Fruit fly (Drosophila melanogaster) whole organism, embryonic: Measurements from ENCODE around the gene Schip1.

Experiments used
- CG10209 ChIP-seq: fragments of 200-800 bp; sonication (Bioruptor generic); optimal IDR thresholded peaks from 3 replicates; lab custom pipeline; 2017; ENCODE audit warnings: missing biosample characterization, mild to moderate bottlenecking, missing genetic modification characterization, missing genetic modification reagents
- CG11695 ChIP-seq: fragments of 200-800 bp; sonication (Bioruptor generic); IDR thresholded peaks from 3 replicates; pipeline ENCODE4 v1.3.6; 2022; ENCODE audit warnings: missing biosample characterization, missing genetic modification characterization
- CG12219 ChIP-seq: fragments of 200-800 bp; sonication (Bioruptor generic); optimal IDR thresholded peaks from 3 replicates; lab custom pipeline; 2018; ENCODE audit warnings: missing biosample characterization, mild to moderate bottlenecking, missing genetic modification characterization
- CG12744 ChIP-seq: fragments of 200-800 bp; sonication (Bioruptor generic); optimal IDR thresholded peaks from 2 replicates; lab custom pipeline; 2016; ENCODE audit warnings: missing biosample characterization, missing genetic modification characterization
- CG13287 ChIP-seq: fragments of 200-800 bp; sonication (Bioruptor generic); IDR thresholded peaks from 2 replicates; pipeline ENCODE4 v1.3.6; 2022; ENCODE audit warnings: missing biosample characterization, missing genetic modification characterization; ENCODE audit not compliant: partially characterized antibody
- CG14667 ChIP-seq: fragments of 200-800 bp; sonication (Bioruptor generic); IDR thresholded peaks from 2 replicates; pipeline ENCODE4 v1.3.6; 2022; ENCODE audit warnings: missing biosample characterization, missing genetic modification characterization
- CG15011 ChIP-seq: fragments of 200-800 bp; sonication (Bioruptor generic); optimal IDR thresholded peaks from 3 replicates; lab custom pipeline; 2018; ENCODE audit warnings: missing biosample characterization, mild to moderate bottlenecking, missing genetic modification characterization
- CG17385 ChIP-seq: fragments of 200-800 bp; sonication (Bioruptor generic); optimal IDR thresholded peaks from 3 replicates; lab custom pipeline; 2018; ENCODE audit warnings: missing biosample characterization, mild to moderate bottlenecking, missing genetic modification characterization
- CG17829 ChIP-seq: fragments of 200-800 bp; optimal IDR thresholded peaks from 2 replicates; lab custom pipeline; 2019; ENCODE audit warnings: missing biosample characterization, mild to moderate bottlenecking, missing genetic modification characterization, moderate library complexity
- CG18262 ChIP-seq: fragments of 200-800 bp; optimal IDR thresholded peaks from 3 replicates; lab custom pipeline; 2019; ENCODE audit warnings: missing biosample characterization, mild to moderate bottlenecking, missing genetic modification characterization, moderate library complexity
- CG2116 ChIP-seq: fragments of 200-800 bp; sonication (Bioruptor generic); optimal IDR thresholded peaks from 3 replicates; lab custom pipeline; 2018; ENCODE audit warnings: missing biosample characterization, mild to moderate bottlenecking, missing genetic modification characterization
- CG31441 ChIP-seq: fragments of 200-800 bp; sonication (Bioruptor generic); IDR thresholded peaks from 2 replicates; pipeline ENCODE4 v1.3.6; 2022; ENCODE audit warnings: missing biosample characterization, missing genetic modification characterization
- CG3726 ChIP-seq: fragments of 200-800 bp; sonication (Bioruptor generic); IDR thresholded peaks from 3 replicates; pipeline ENCODE4, ENCODE4 v1.3.6; 2022; ENCODE audit warnings: missing biosample characterization, missing genetic modification characterization
- CG6175 ChIP-seq: fragments of 200-800 bp; sonication (Bioruptor generic); IDR thresholded peaks from 3 replicates; pipeline ENCODE4 v1.3.6; 2022; ENCODE audit warnings: missing biosample characterization, missing genetic modification characterization
- CG7928 ChIP-seq: fragments of 200-800 bp; sonication (Bioruptor generic); optimal IDR thresholded peaks from 2 replicates; lab custom pipeline; 2017; ENCODE audit warnings: missing biosample characterization, mild to moderate bottlenecking, missing genetic modification characterization
- CG8924 ChIP-seq: fragments of 200-800 bp; optimal IDR thresholded peaks from 3 replicates; lab custom pipeline; 2019; ENCODE audit warnings: missing biosample characterization, mild to moderate bottlenecking, missing genetic modification characterization, moderate library complexity
- CG9437 ChIP-seq: fragments of 200-800 bp; sonication (Bioruptor generic); optimal IDR thresholded peaks from 2 replicates; lab custom pipeline; 2018; ENCODE audit warnings: missing biosample characterization, mild to moderate bottlenecking, missing genetic modification characterization
- CG9932 ChIP-seq: fragments of 200-800 bp; sonication (Bioruptor generic); IDR thresholded peaks from 2 replicates; pipeline ENCODE4 v1.3.6; 2022; ENCODE audit warnings: missing biosample characterization, missing genetic modification characterization
- Dref ChIP-seq: fragments of 200-800 bp; sonication (Bioruptor generic); IDR thresholded peaks from 2 replicates; pipeline ENCODE4 v1.3.6; 2022; ENCODE audit warnings: missing biosample characterization, missing genetic modification characterization
- Med ChIP-seq: fragments of 200-800 bp; sonication (Bioruptor generic); peaks from one replicate; lab custom pipeline; 2016; ENCODE audit warnings: missing biosample characterization, missing genetic modification characterization, mild to moderate bottlenecking, inconsistent platforms, moderate library complexity
- Opbp ChIP-seq: fragments of 200-800 bp; sonication (Bioruptor generic); IDR thresholded peaks from 3 replicates; pipeline ENCODE4 v1.3.6; 2022; ENCODE audit warnings: missing biosample characterization, missing genetic modification characterization; ENCODE audit not compliant: partially characterized antibody
- Xbp1 ChIP-seq: fragments of 200-800 bp; sonication (Bioruptor generic); optimal IDR thresholded peaks from 3 replicates; lab custom pipeline; 2016; ENCODE audit warnings: missing biosample characterization, mild to moderate bottlenecking, missing genetic modification characterization
- YL-1 ChIP-seq: fragments of 200-800 bp; sonication (Bioruptor generic); optimal IDR thresholded peaks from 3 replicates; lab custom pipeline; 2017; ENCODE audit warnings: missing biosample characterization, mild to moderate bottlenecking, missing genetic modification characterization
- amos ChIP-seq: fragments of 200-800 bp; sonication (Bioruptor generic); IDR thresholded peaks from 2 replicates; pipeline ENCODE4 v1.3.6; 2022; ENCODE audit warnings: missing biosample characterization, missing genetic modification characterization; ENCODE audit not compliant: partially characterized antibody
- bab2 ChIP-seq: fragments of 200-800 bp; sonication (Bioruptor generic); optimal IDR thresholded peaks from 2 replicates; lab custom pipeline; 2016; ENCODE audit warnings: missing biosample characterization, missing genetic modification characterization
- bigmax ChIP-seq: fragments of 200-800 bp; sonication (Bioruptor generic); optimal IDR thresholded peaks from 2 replicates; lab custom pipeline; 2018; ENCODE audit warnings: missing biosample characterization, mild to moderate bottlenecking, missing genetic modification characterization
- cas ChIP-seq: fragments of 200-800 bp; sonication (Bioruptor generic); IDR thresholded peaks from 2 replicates; pipeline ENCODE4 v1.3.6; 2022; ENCODE audit warnings: missing biosample characterization, missing genetic modification characterization
- cwo ChIP-seq: fragments of 200-800 bp; sonication (Bioruptor generic); optimal IDR thresholded peaks from 3 replicates; lab custom pipeline; 2017; ENCODE audit warnings: missing biosample characterization, missing genetic modification characterization, mild to moderate bottlenecking, moderate library complexity, missing genetic modification reagents
- dimm ChIP-seq: fragments of 200-800 bp; sonication (Bioruptor generic); IDR thresholded peaks from 2 replicates; pipeline ENCODE4 v1.3.6; 2022; ENCODE audit warnings: missing biosample characterization, missing genetic modification characterization
- dpn ChIP-seq, 2 experiments: fragments of 200-800 bp; sonication (Bioruptor generic); optimal IDR thresholded peaks; 3 replicates each; lab custom pipeline; 2016; ENCODE audit warnings: missing biosample characterization in 2 of 2, missing genetic modification characterization in 2 of 2
- dysf ChIP-seq: fragments of 200-800 bp; sonication (Bioruptor generic); IDR thresholded peaks from 3 replicates; pipeline ENCODE4 v1.3.6; 2022; ENCODE audit warnings: missing biosample characterization, missing genetic modification characterization
- eve ChIP-seq, 2 experiments: fragments of >200 bp; optimal IDR thresholded peaks; 2 replicates each; lab custom pipeline; 2017; ENCODE audit warnings: missing biosample characterization in 2 of 2, missing genetic modification characterization in 2 of 2
- exex ChIP-seq: fragments of 200-800 bp; sonication (Bioruptor generic); optimal IDR thresholded peaks from 4 replicates; lab custom pipeline; 2018; ENCODE audit warnings: missing biosample characterization, mild to moderate bottlenecking, missing genetic modification characterization, moderate library complexity
- luna ChIP-seq: fragments of 200-800 bp; sonication (Bioruptor generic); optimal IDR thresholded peaks from 2 replicates; lab custom pipeline; 2016; ENCODE audit warnings: missing biosample characterization, missing genetic modification characterization
- p53 ChIP-seq: fragments of 200-800 bp; sonication (Bioruptor generic); optimal IDR thresholded peaks from 2 replicates; lab custom pipeline; 2016; ENCODE audit warnings: missing biosample characterization, missing genetic modification characterization
- pros ChIP-seq: fragments of 200-800 bp; sonication (Bioruptor generic); optimal IDR thresholded peaks from 3 replicates; lab custom pipeline; 2019; ENCODE audit warnings: missing biosample characterization, mild to moderate bottlenecking, missing genetic modification characterization, moderate library complexity
- scrt ChIP-seq: fragments of 200-800 bp; sonication (Bioruptor generic); optimal IDR thresholded peaks from 2 replicates; lab custom pipeline; 2018; ENCODE audit warnings: missing biosample characterization, mild to moderate bottlenecking, missing genetic modification characterization, moderate library complexity
- slp2 ChIP-seq: fragments of 200-800 bp; sonication (Bioruptor generic); optimal IDR thresholded peaks from 2 replicates; lab custom pipeline; 2016; ENCODE audit warnings: missing biosample characterization, missing genetic modification characterization
- toy ChIP-seq: fragments of 200-800 bp; sonication (Bioruptor generic); IDR thresholded peaks from 2 replicates; pipeline ENCODE4 v1.3.6; 2022; ENCODE audit warnings: missing biosample characterization, missing genetic modification characterization
- unc-4 ChIP-seq: fragments of 200-800 bp; sonication (Bioruptor generic); IDR thresholded peaks from 2 replicates; pipeline ENCODE4 v1.3.6; 2022; ENCODE audit warnings: missing biosample characterization, missing genetic modification characterization; ENCODE audit not compliant: partially characterized antibody
- vvl ChIP-seq: fragments of 200-800 bp; sonication (Bioruptor generic); IDR thresholded peaks from 2 replicates; pipeline ENCODE4 v1.3.6; 2022; ENCODE audit warnings: missing biosample characterization, missing genetic modification characterization

Schip1 gene

DNA sequence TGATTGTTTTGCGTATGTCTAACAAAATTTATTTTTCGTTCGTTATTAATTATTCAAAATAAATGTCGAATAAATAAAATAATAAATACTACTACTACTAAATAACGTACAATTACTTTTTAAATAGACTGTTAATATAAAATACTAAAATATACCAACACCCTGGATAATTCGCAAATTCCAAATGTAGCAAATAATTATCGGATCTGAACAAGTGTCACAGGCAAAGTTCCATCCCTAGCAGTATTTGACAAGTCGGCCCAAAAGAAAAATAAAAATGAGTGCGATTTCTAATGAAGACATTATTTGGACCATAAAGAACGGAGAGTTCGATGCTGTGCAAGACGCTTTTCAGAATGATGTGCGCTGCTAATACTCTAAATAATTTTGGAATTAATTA lies 10.5 kb upstream of the Schip1 start, which contains the start of gene CG31715 (continued):
- TF ChIP-seq CG13287 = peak; percentile 63
- no peak for TF ChIP-seq CG12744 (GFP tag; lab: Kevin White, UChicago)
- peak; percentile 39 for TF ChIP-seq CG8924 (tag; lab: Kevin White, UChicago)
- peak; percentile 60; the same call in 1 of the 2 replicates for TF ChIP-seq amos
- TF ChIP-seq slp2 = no peak
- TF ChIP-seq cas = no peak
- no peak for TF ChIP-seq CG11695 (GFP tag; lab: Robert Waterston, UW)
- TF ChIP-seq CG9437 (GFP tag; lab: Kevin White, UChicago) = no peak
- no peak for TF ChIP-seq bab2 (GFP tag; lab: Kevin White, UChicago)
- TF ChIP-seq Xbp1 (GFP tag; lab: Kevin White, UChicago) = peak; percentile 20
- peak in 1 of 2 experiments; percentile 41 for TF ChIP-seq dpn (GFP tag; optimal IDR thresholded peaks at IDR 0.05; lab: Kevin White, UChicago)
- TF ChIP-seq CG6175 (GFP tag; lab: Robert Waterston, UW) = no peak
- peak; percentile 45; the same call in 1 of the 2 replicates for TF ChIP-seq unc-4
- TF ChIP-seq luna (GFP tag; lab: Kevin White, UChicago) = no peak
- TF ChIP-seq scrt (GFP tag; lab: Kevin White, UChicago) = no peak
- peak; percentile 16; the same call in 1 of the 2 replicates for TF ChIP-seq CG31441
- peak; percentile 45; the same call in 1 of the 3 replicates for TF ChIP-seq Opbp (GFP tag; lab: Robert Waterston, UW)
- TF ChIP-seq CG17829 (tag; lab: Kevin White, UChicago) = peak; percentile 16
- peak; percentile 10 for TF ChIP-seq CG18262 (tag; lab: Kevin White, UChicago)
- TF ChIP-seq Med (GFP tag; lab: Kevin White, UChicago) = peak; percentile 79
- TF ChIP-seq CG17385 = no peak
- peak; percentile 48; the same call in 1 of the 2 replicates for TF ChIP-seq vvl (GFP tag; lab: Robert Waterston, UW)
- no peak for TF ChIP-seq CG15011
- no peak for TF ChIP-seq p53
- TF ChIP-seq dysf (GFP tag; lab: Robert Waterston, UW) = no peak
- TF ChIP-seq CG9932 (GFP tag; lab: Robert Waterston, UW) = no peak; the same call in 1 of the 2 replicates
- TF ChIP-seq CG14667 (GFP tag; lab: Robert Waterston, UW) = no peak
- no peak for TF ChIP-seq dimm (GFP tag; lab: Robert Waterston, UW)
- TF ChIP-seq CG12219 = no peak
- TF ChIP-seq bigmax = no peak
- TF ChIP-seq YL-1 (GFP tag; lab: Kevin White, UChicago) = peak; percentile 21
- no peak for TF ChIP-seq CG7928 (GFP tag; lab: Kevin White, UChicago)
- TF ChIP-seq pros (GFP tag; lab: Kevin White, UChicago) = no peak
- no peak for TF ChIP-seq CG10209 (GFP tag; lab: Kevin White, UChicago)
- no peak for TF ChIP-seq toy
- peak; percentile 57 for TF ChIP-seq Dref (GFP tag; lab: Robert Waterston, UW)
- peak; percentile 39 for TF ChIP-seq CG2116 (GFP tag; lab: Kevin White, UChicago)

dm6 chr2L:10339841-10340240 lies 8.9 kb upstream of the Schip1 start:
- TF ChIP-seq exex (tag; lab: Kevin White, UChicago) (peak; percentile 6), eve (GFP tag; optimal IDR thresholded peaks at IDR 0.05; lab: Kevin White, UChicago) (peak in 1 of 2 experiments; percentile 24), CG3726 (GFP tag; lab: Robert Waterston, UW) (no peak), cwo (peak; percentile 14)
